Worm (Caenorhabditis elegans) whole organism, late embryonic: ENCODE results near the gene T12A7.9.

Experiments used
- F13H6.1 ChIP-seq: sonication (generic microtip); optimal IDR thresholded peaks from 2 replicates; lab custom pipeline; 2016; ENCODE audit warnings: missing genetic modification characterization, missing compliant biosample characterization
- Y22D7AL.16 ChIP-seq: sonication (generic microtip); optimal IDR thresholded peaks from 2 replicates; lab custom pipeline; 2016; ENCODE audit warnings: missing genetic modification characterization, missing compliant biosample characterization
- ama-1 ChIP-seq: fragments of 150-350 bp; optimal IDR thresholded peaks from 2 replicates; lab custom pipeline; 2014
- ceh-22 ChIP-seq: sonication (generic microtip); optimal IDR thresholded peaks from 2 replicates; lab custom pipeline; 2017; ENCODE audit warnings: missing biosample characterization, missing genetic modification characterization
- hlh-13 ChIP-seq: fragments of 200-800 bp; sonication (Bioruptor generic); optimal IDR thresholded peaks from 2 replicates; lab custom pipeline; 2018; ENCODE audit warnings: mild to moderate bottlenecking, missing genetic modification characterization, missing compliant biosample characterization
- nhr-11 ChIP-seq: fragments of 150-350 bp; optimal IDR thresholded peaks from 2 replicates; lab custom pipeline; 2014; ENCODE audit warnings: missing biosample characterization, missing genetic modification characterization
- npax-4 ChIP-seq: sonication (generic microtip); optimal IDR thresholded peaks from 2 replicates; lab custom pipeline; 2016; ENCODE audit warnings: missing genetic modification characterization, missing compliant biosample characterization
- pax-1 ChIP-seq: fragments of 150-350 bp; optimal IDR thresholded peaks from 2 replicates; lab custom pipeline; 2014; ENCODE audit warnings: missing biosample characterization, missing genetic modification characterization
- pros-1 ChIP-seq: fragments of 150-350 bp; optimal IDR thresholded peaks from 2 replicates; lab custom pipeline; 2014; ENCODE audit warnings: missing biosample characterization, missing genetic modification reagents, missing genetic modification characterization
- unc-55 ChIP-seq: sonication (generic microtip); optimal IDR thresholded peaks from 2 replicates; lab custom pipeline; 2017; ENCODE audit warnings: missing biosample characterization, missing genetic modification reagents, missing genetic modification characterization

DNA sequence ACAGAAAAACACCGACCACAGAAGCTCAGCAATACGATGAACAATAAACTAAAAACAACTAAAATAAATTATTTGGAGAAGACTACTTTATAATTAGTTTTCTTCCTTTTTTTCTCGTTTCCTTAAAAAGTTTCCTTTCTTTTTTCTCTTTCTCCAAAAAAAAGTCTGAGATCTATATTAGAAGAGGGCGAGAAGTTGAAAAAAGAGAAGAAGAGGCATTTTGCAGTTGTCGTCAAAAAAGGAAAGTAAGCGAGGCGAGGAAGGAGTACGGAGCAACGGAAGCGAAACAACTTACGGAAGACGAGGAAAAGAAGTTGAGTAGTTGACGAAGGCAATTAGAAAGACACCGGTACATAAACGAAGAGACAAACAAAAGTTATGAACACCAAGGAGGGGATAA, 40.2 kb upstream of the T12A7.9 start:
- TF ChIP-seq pros-1 (tag; lab: Kevin White, UChicago), result no peak
- TF ChIP-seq npax-4, result no peak
- no peak for TF ChIP-seq F13H6.1 (tag; lab: Kevin White, UChicago)
- no peak for TF ChIP-seq hlh-13 (GFP tag; lab: Kevin White, UChicago)
- no peak for TF ChIP-seq pax-1
- TF ChIP-seq ama-1 (lab: Kevin White, UChicago), result no peak
- no peak for TF ChIP-seq unc-55
- TF ChIP-seq ceh-22, result no peak
- no peak for TF ChIP-seq nhr-11 (tag; lab: Kevin White, UChicago)
- TF ChIP-seq Y22D7AL.16, result no peak
